Fruit fly (Drosophila melanogaster) whole organism, prepupa: ENCODE results near the gene CG5850.
A peak's percentile ranks its signal among the peaks of the same experiment; 100 is the strongest.

Experiments used
- Blimp-1 ChIP-seq: fragments of 200-800 bp; sonication (Bioruptor generic); optimal IDR thresholded peaks from 3 replicates; lab custom pipeline; 2017; ENCODE audit warnings: missing biosample characterization, missing genetic modification characterization, mild to moderate bottlenecking, moderate library complexity, missing genetic modification reagents
- CG10631 ChIP-seq: fragments of 200-800 bp; sonication (Bioruptor generic); optimal IDR thresholded peaks from 2 replicates; lab custom pipeline; 2016; ENCODE audit warnings: missing biosample characterization, missing genetic modification characterization
- CG10669 ChIP-seq: fragments of 200-800 bp; sonication (Bioruptor generic); optimal IDR thresholded peaks from 3 replicates; lab custom pipeline; 2018; ENCODE audit warnings: missing biosample characterization, mild to moderate bottlenecking, missing genetic modification characterization, moderate library complexity
- CG11294 ChIP-seq: fragments of 200-800 bp; sonication (Bioruptor generic); IDR thresholded peaks from 2 replicates; pipeline ENCODE4 v1.3.6; 2022; ENCODE audit warnings: missing biosample characterization, missing genetic modification characterization
- CG11762 ChIP-seq: fragments of 200-800 bp; sonication (Bioruptor generic); optimal IDR thresholded peaks from 3 replicates; lab custom pipeline; 2016; ENCODE audit warnings: missing biosample characterization, missing genetic modification characterization; ENCODE audit not compliant: insufficient read depth
- CG15336 ChIP-seq: fragments of 200-800 bp; sonication (Bioruptor generic); IDR thresholded peaks from 2 replicates; pipeline ENCODE4 v1.3.6; 2022; ENCODE audit warnings: missing biosample characterization, missing genetic modification characterization
- CG1621 ChIP-seq: fragments of 200-800 bp; sonication (Bioruptor generic); optimal IDR thresholded peaks from 3 replicates; lab custom pipeline; 2018; ENCODE audit warnings: missing biosample characterization, mild to moderate bottlenecking, missing genetic modification characterization
- CG3032 ChIP-seq: fragments of 200-800 bp; optimal IDR thresholded peaks from 2 replicates; lab custom pipeline; 2019; ENCODE audit warnings: missing biosample characterization, mild to moderate bottlenecking, missing genetic modification characterization, moderate library complexity
- CG31627 ChIP-seq: fragments of 200-800 bp; sonication (Bioruptor generic); optimal IDR thresholded peaks from 3 replicates; lab custom pipeline; 2016; ENCODE audit warnings: missing biosample characterization, missing genetic modification characterization
- CG32006 ChIP-seq: fragments of 200-800 bp; sonication (Bioruptor generic); optimal IDR thresholded peaks from 3 replicates; lab custom pipeline; 2017; ENCODE audit warnings: missing biosample characterization, mild to moderate bottlenecking, missing genetic modification characterization
- CG34406 ChIP-seq: fragments of 200-800 bp; sonication (Bioruptor generic); optimal IDR thresholded peaks from 3 replicates; lab custom pipeline; 2016; ENCODE audit warnings: missing biosample characterization, missing genetic modification characterization
- CG3919 ChIP-seq: fragments of 200-800 bp; sonication (Bioruptor generic); optimal IDR thresholded peaks from 3 replicates; lab custom pipeline; 2016; ENCODE audit warnings: missing biosample characterization, missing genetic modification characterization
- CG4318 ChIP-seq: fragments of 200-800 bp; sonication (Bioruptor generic); optimal IDR thresholded peaks from 3 replicates; lab custom pipeline; 2017; ENCODE audit warnings: missing biosample characterization, mild to moderate bottlenecking, missing genetic modification characterization
- CG6792 ChIP-seq: fragments of 200-800 bp; sonication (Bioruptor generic); optimal IDR thresholded peaks from 3 replicates; lab custom pipeline; 2016; ENCODE audit warnings: missing biosample characterization, missing genetic modification characterization
- CG6808 ChIP-seq: fragments of 200-800 bp; sonication (Bioruptor generic); optimal IDR thresholded peaks from 3 replicates; lab custom pipeline; 2017; ENCODE audit warnings: missing biosample characterization, missing genetic modification characterization, mild to moderate bottlenecking, moderate library complexity, missing genetic modification reagents
- CG6854 ChIP-seq: fragments of 200-800 bp; sonication (Bioruptor generic); optimal IDR thresholded peaks from 2 replicates; lab custom pipeline; 2017; ENCODE audit warnings: missing biosample characterization, mild to moderate bottlenecking, missing genetic modification characterization
- CG7368 ChIP-seq: fragments of 200-800 bp; sonication (Bioruptor generic); optimal IDR thresholded peaks from 3 replicates; lab custom pipeline; 2016; ENCODE audit warnings: missing biosample characterization, missing genetic modification characterization
- CG8119 ChIP-seq: fragments of 200-800 bp; sonication (Bioruptor generic); IDR thresholded peaks from 3 replicates; pipeline ENCODE4 v1.3.6; 2022; ENCODE audit warnings: missing biosample characterization, missing genetic modification characterization
- Eip78C ChIP-seq: fragments of 200-800 bp; sonication (Bioruptor generic); peaks from one replicate; lab custom pipeline; 2016; ENCODE audit warnings: missing biosample characterization, missing genetic modification characterization
- Eip93F ChIP-seq: fragments of 200-800 bp; sonication (Bioruptor generic); optimal IDR thresholded peaks from 2 replicates; lab custom pipeline; 2016; ENCODE audit warnings: missing biosample characterization, mild to moderate bottlenecking, missing genetic modification characterization
- Hr38 ChIP-seq: sonication (Bioruptor generic); optimal IDR thresholded peaks from 2 replicates; lab custom pipeline; 2016; ENCODE audit warnings: missing biosample characterization, missing genetic modification characterization
- Hr39 ChIP-seq: fragments of 200-800 bp; sonication (Bioruptor generic); optimal IDR thresholded peaks from 2 replicates; lab custom pipeline; 2016; ENCODE audit warnings: missing biosample characterization, missing genetic modification characterization
- Hr4 ChIP-seq: fragments of 200-800 bp; sonication (Bioruptor generic); optimal IDR thresholded peaks from 3 replicates; lab custom pipeline; 2016; ENCODE audit warnings: missing biosample characterization, missing genetic modification characterization
- Met ChIP-seq: fragments of 200-800 bp; sonication (Bioruptor generic); optimal IDR thresholded peaks from 3 replicates; lab custom pipeline; 2016; ENCODE audit warnings: missing biosample characterization, missing genetic modification characterization
- Sox14 ChIP-seq: fragments of 200-800 bp; sonication (Bioruptor generic); optimal IDR thresholded peaks from 3 replicates; lab custom pipeline; 2016; ENCODE audit warnings: missing biosample characterization, missing genetic modification characterization
- Sox15 ChIP-seq: fragments of 200-800 bp; sonication (Bioruptor generic); optimal IDR thresholded peaks from 3 replicates; lab custom pipeline; 2016; ENCODE audit warnings: missing biosample characterization, missing genetic modification characterization
- acj6 ChIP-seq: fragments of 200-800 bp; sonication (Bioruptor generic); optimal IDR thresholded peaks from 3 replicates; lab custom pipeline; 2016; ENCODE audit warnings: missing biosample characterization, missing genetic modification characterization
- cyc ChIP-seq: fragments of 200-800 bp; sonication (Bioruptor generic); optimal IDR thresholded peaks from 3 replicates; lab custom pipeline; 2016; ENCODE audit warnings: missing biosample characterization, missing genetic modification characterization
- dsx ChIP-seq: fragments of 200-800 bp; optimal IDR thresholded peaks from 3 replicates; lab custom pipeline; 2019; ENCODE audit warnings: missing biosample characterization, mild to moderate bottlenecking, missing genetic modification characterization, moderate library complexity; ENCODE audit not compliant: poor library complexity, severe bottlenecking
- esn ChIP-seq: fragments of 200-800 bp; sonication (Bioruptor generic); optimal IDR thresholded peaks from 2 replicates; lab custom pipeline; 2016; ENCODE audit warnings: missing biosample characterization, mild to moderate bottlenecking, missing genetic modification characterization, moderate library complexity
- fd85E ChIP-seq: fragments of 200-800 bp; sonication (Bioruptor generic); optimal IDR thresholded peaks from 3 replicates; lab custom pipeline; 2016; ENCODE audit warnings: missing biosample characterization, missing genetic modification characterization
- fkh ChIP-seq: fragments of 200-800 bp; sonication (Bioruptor generic); optimal IDR thresholded peaks from 3 replicates; lab custom pipeline; 2017; ENCODE audit warnings: missing biosample characterization, mild to moderate bottlenecking, missing genetic modification characterization, moderate library complexity
- lz ChIP-seq: fragments of 200-800 bp; sonication (Bioruptor generic); optimal IDR thresholded peaks from 3 replicates; lab custom pipeline; 2016; ENCODE audit warnings: missing biosample characterization, missing genetic modification characterization
- pdm3 ChIP-seq: fragments of 200-800 bp; sonication (Bioruptor generic); optimal IDR thresholded peaks from 3 replicates; lab custom pipeline; 2016; ENCODE audit warnings: missing biosample characterization, missing genetic modification characterization
- salr ChIP-seq, 2 experiments: fragments of 200-800 bp; sonication (Bioruptor generic); optimal IDR thresholded peaks; 3 replicates each; lab custom pipeline; 2016 to 2018; ENCODE audit warnings: missing biosample characterization in 2 of 2, missing genetic modification characterization in 2 of 2, mild to moderate bottlenecking in 1 of 2
- spab ChIP-seq: fragments of 200-800 bp; sonication (Bioruptor generic); optimal IDR thresholded peaks from 2 replicates; lab custom pipeline; 2017; ENCODE audit warnings: missing biosample characterization, mild to moderate bottlenecking, missing genetic modification characterization, missing genetic modification reagents
- ss ChIP-seq, 2 experiments: fragments of 200-800 bp; sonication (Bioruptor generic); optimal IDR thresholded peaks; 2 replicates in 1 of 2; 3 replicates in 1 of 2; lab custom pipeline; 2017 to 2018; ENCODE audit warnings: mild to moderate bottlenecking in 2 of 2, missing biosample characterization in 2 of 2, missing genetic modification characterization in 2 of 2, moderate library complexity in 1 of 2
- topi ChIP-seq: fragments of 200-800 bp; sonication (Bioruptor generic); optimal IDR thresholded peaks from 3 replicates; lab custom pipeline; 2016; ENCODE audit warnings: missing biosample characterization, missing genetic modification characterization

CG5850 gene

DNA sequence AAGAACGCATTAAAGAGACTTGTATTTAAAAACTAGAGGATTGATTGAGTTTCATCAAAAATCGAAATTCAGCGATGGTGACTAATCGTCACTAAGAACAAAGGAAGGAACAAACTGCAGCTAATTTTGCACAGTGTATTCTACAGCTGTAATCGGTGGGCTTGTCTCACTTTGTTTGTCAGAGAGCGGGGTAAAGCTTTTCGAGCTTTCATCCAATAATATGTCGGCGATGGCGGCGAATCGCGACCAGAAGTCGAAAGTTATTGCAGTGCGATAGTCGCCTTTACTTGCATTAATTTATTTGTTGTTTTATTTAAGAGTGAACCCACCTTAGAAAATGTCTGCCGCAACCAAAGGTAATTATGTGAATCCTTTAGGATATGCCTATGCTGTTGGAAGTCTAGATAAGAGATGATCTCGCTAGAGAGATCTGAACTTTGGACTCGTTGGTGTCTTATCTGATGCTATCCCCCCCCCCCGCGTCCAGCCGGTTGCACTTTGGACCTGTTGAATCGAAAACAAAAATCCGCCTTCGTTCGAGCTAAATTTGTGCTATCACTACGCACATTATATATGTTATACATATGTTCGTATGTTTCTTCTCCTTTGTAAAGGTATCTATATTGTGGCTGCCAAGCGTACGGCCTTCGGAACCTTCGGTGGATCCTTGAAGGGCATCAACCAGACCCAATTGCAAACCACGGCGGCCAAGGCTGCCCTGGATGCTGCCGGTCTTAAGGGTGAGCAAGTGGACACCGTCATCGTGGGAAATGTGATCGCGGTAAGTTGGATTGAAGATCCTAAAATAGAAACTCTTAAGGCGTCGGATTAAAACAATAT lies 48.5 kb downstream of the CG5850 start, which contains the start of gene yip2 (continued):
- TF ChIP-seq Blimp-1 (GFP tag; lab: Kevin White, UChicago) (peak; percentile 96), CG11762 (peak; percentile 93), CG6792 (GFP tag; lab: Kevin White, UChicago) (peak; percentile 61), fd85E (peak; percentile 96), Hr4 (GFP tag; lab: Kevin White, UChicago) (peak; percentile 84), CG34406 (GFP tag; lab: Kevin White, UChicago) (peak; percentile 59), CG10631 (GFP tag; lab: Kevin White, UChicago) (peak; percentile 58), cyc (GFP tag; lab: Kevin White, UChicago) (peak; percentile 57), Hr39 (GFP tag; lab: Kevin White, UChicago) (peak; percentile 43), Met (GFP tag; lab: Kevin White, UChicago) (peak; percentile 87), CG6854 (peak; percentile 100), pdm3 (peak; percentile 80), spab (GFP tag; lab: Kevin White, UChicago) (peak; percentile 99), ss (GFP tag; optimal IDR thresholded peaks at IDR 0.05; lab: Kevin White, UChicago) (peak; percentile 100), CG1621 (peak; percentile 96), dsx (GFP tag; lab: Kevin White, UChicago) (peak; percentile 92), Eip93F (GFP tag; lab: Kevin White, UChicago) (peak; percentile 91), CG11294 (GFP tag; lab: Robert Waterston, UW) (peak; percentile 10; the same call in 1 of the 2 replicates), CG10669 (peak; percentile 98), CG6808 (GFP tag; lab: Kevin White, UChicago) (peak; percentile 99), CG31627 (peak; percentile 54), acj6 (GFP tag; lab: Kevin White, UChicago) (peak; percentile 54), Sox14 (peak; percentile 93), Hr38 (peak; percentile 67), CG3919 (GFP tag; lab: Kevin White, UChicago) (peak; percentile 92), CG8119 (GFP tag; lab: Robert Waterston, UW) (peak; percentile 97), CG7368 (GFP tag; lab: Kevin White, UChicago) (peak; percentile 96), fkh (GFP tag; lab: Kevin White, UChicago) (peak; percentile 61), CG4318 (GFP tag; lab: Kevin White, UChicago) (no peak), CG32006 (GFP tag; lab: Kevin White, UChicago) (peak; percentile 80), topi (GFP tag; lab: Kevin White, UChicago) (peak; percentile 82), CG15336 (peak; percentile 94), Sox15 (GFP tag; lab: Kevin White, UChicago) (no peak)

DNA sequence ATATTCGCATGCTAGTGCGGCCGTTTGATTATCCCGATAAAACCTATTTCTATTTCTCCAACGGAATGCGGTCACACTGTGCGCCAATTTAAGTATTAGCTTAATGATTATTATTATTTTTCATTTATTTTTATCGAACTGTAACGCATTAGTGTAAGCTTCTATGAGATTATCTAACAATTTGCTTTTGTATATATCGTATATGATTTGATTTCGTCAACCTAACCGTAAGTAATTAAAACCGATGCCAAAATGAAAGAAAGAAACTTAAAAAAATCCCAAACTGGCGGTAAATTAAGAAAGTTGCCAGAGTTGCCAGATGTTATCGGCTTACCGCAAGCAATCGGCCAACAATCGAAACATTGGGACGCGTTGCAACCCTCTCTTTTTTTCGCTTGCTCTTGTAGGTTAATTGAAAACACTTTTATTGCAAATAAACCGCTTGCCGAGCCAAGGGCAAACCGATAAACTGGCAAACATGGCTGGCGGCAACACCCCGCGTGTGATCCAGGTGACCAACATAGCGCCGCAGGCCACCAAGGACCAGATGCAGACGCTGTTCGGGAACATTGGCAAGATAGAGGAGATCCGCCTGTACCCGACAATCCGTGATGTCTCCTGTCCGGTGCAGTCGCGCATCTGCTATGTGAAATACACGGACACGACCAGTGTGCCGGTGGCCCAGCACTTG lies 51.0 kb downstream of the CG5850 start, which contains the start of the genes Etl1 and Srp54:
Gene Etl1 (minus strand): TSS at position 39 of the 691 bp plus-strand sequence.
Gene Srp54 (plus strand): TSS at position 342 of the 691 bp plus-strand sequence.
- TF ChIP-seq fkh (GFP tag; lab: Kevin White, UChicago) (no peak), CG3032 (tag; lab: Kevin White, UChicago) (peak; percentile 5), esn (GFP tag; lab: Kevin White, UChicago) (peak; percentile 11), Sox14 (peak; percentile 17), Eip78C (GFP tag; lab: Kevin White, UChicago) (peak; percentile 52), lz (peak; percentile 3), salr (GFP tag; optimal IDR thresholded peaks at IDR 0.05; lab: Kevin White, UChicago) (no peak), CG3919 (GFP tag; lab: Kevin White, UChicago) (peak; percentile 22)
- TF ChIP-seq, all 60 proteins: peak for 6
